Worm (Caenorhabditis elegans) whole organism, L1 larva: ENCODE data around the gene C35D10.3.

Source experiments
- ceh-82 ChIP-seq, 3 experiments: fragments of 150-350 bp in 1 of 3; sonication (generic microtip) in 2 of 3; optimal IDR thresholded peaks; 2 replicates each; lab custom pipeline; 2014 to 2017; ENCODE audit warnings: missing biosample characterization in 3 of 3, missing genetic modification characterization in 3 of 3
- nhr-12 ChIP-seq: sonication (generic microtip); optimal IDR thresholded peaks from 2 replicates; lab custom pipeline; 2017; ENCODE audit warnings: missing biosample characterization, missing genetic modification characterization
- nhr-84 ChIP-seq: sonication (generic microtip); optimal IDR thresholded peaks from 2 replicates; lab custom pipeline; 2017; ENCODE audit warnings: missing biosample characterization, missing genetic modification characterization
- rnt-1 ChIP-seq: sonication (generic microtip); optimal IDR thresholded peaks from 2 replicates; lab custom pipeline; 2016; ENCODE audit warnings: mild to moderate bottlenecking, missing genetic modification characterization, moderate library complexity, missing compliant biosample characterization
- swsn-7 ChIP-seq: sonication (generic microtip); optimal IDR thresholded peaks from 2 replicates; lab custom pipeline; 2016; ENCODE audit warnings: missing genetic modification characterization, missing compliant biosample characterization
- tbx-2 ChIP-seq: sonication (generic microtip); optimal IDR thresholded peaks from 2 replicates; lab custom pipeline; 2016; ENCODE audit warnings: missing genetic modification characterization, missing compliant biosample characterization
- vab-15 ChIP-seq: sonication (generic microtip); optimal IDR thresholded peaks from 2 replicates; lab custom pipeline; 2017; ENCODE audit warnings: missing genotype, mild to moderate bottlenecking, missing genetic modification characterization, missing compliant biosample characterization
- zip-4 ChIP-seq: fragments of 200-800 bp; sonication (Bioruptor generic); optimal IDR thresholded peaks from 2 replicates; lab custom pipeline; 2018; ENCODE audit warnings: mild to moderate bottlenecking, missing genetic modification characterization, moderate library complexity, missing compliant biosample characterization

DNA sequence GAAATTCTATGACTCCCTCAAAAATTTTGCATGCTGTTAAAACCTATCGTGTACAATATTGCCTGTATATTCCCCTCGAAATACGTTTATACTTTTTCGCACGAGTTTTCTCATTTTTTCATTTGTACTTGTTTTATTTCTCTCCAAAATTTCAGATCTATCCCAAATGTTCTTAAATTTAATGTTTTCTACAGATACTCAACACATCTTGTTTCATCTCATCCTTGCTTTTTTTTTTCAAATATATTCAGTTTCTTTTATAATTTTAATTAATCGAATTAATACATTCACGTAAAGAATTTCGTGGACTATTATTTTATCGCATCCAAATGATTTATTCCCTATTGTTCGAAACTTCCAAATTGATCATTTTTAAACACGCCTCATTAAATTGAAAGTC lies 13.8 kb upstream of the C35D10.3 start, which contains the start of gene C35D10.8:
- no peak for TF ChIP-seq nhr-12
- no peak for TF ChIP-seq tbx-2 (tag; lab: Kevin White, UChicago)
- TF ChIP-seq swsn-7 (tag; lab: Kevin White, UChicago), result no peak
- no peak for TF ChIP-seq rnt-1
- TF ChIP-seq ceh-82 (tag; optimal IDR thresholded peaks at IDR 0.05; lab: Kevin White, UChicago), result no peak
- TF ChIP-seq nhr-84 (tag; lab: Kevin White, UChicago), result no peak
- no peak for TF ChIP-seq zip-4 (GFP tag; lab: Kevin White, UChicago)
- TF ChIP-seq vab-15 (tag; lab: Kevin White, UChicago), result no peak
